Fruit fly (Drosophila melanogaster) whole organism, embryonic: Measurements from ENCODE around the gene Iyd.

Experiments
- CG7745 ChIP-seq: fragments of 200-800 bp; sonication (Bioruptor generic); optimal IDR thresholded peaks from 2 replicates; lab custom pipeline; 2018; ENCODE audit warnings: missing biosample characterization, mild to moderate bottlenecking, missing genetic modification characterization, moderate library complexity
- Drgx ChIP-seq: fragments of 200-800 bp; sonication (Bioruptor generic); IDR thresholded peaks from 2 replicates; pipeline ENCODE4 v1.3.6; 2022; ENCODE audit warnings: missing biosample characterization, missing genetic modification characterization
- yki ChIP-seq: fragments of >200 bp; optimal IDR thresholded peaks from 3 replicates; lab custom pipeline; 2018

DNA sequence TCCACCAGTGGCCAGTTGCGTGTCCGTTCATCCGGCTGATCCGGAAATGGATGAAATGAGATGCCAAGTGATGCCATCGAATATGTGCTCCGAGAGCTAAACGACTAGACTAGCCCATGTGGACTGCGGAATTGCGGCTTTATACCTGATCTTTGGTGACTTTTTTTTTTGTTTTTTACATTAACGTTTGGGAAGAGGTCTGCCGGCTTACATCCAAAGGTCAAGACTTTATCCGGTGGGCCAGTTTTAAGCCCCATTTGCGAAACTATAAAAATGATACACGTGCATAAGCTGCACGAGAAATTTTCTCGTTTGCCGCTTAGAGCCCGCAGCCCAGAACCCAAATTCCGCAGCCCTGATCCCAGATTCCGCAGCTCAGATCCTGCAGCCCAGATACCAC is 6.9 kb upstream of the Iyd start, which contains the start of gene Elo68alpha:
- TF ChIP-seq yki (no peak), Drgx (GFP tag; lab: Robert Waterston, UW) (no peak), CG7745 (no peak)
